Worm (Caenorhabditis elegans) whole organism, L4/young adult: Measurements from ENCODE around the gene klf-2.

Experiments used
- W03F9.2 ChIP-seq: fragments of 150-350 bp; optimal IDR thresholded peaks from 2 replicates; lab custom pipeline; 2014; ENCODE audit warnings: missing biosample characterization, missing genetic modification characterization
- dao-5 ChIP-seq: sonication (generic microtip); optimal IDR thresholded peaks from 2 replicates; lab custom pipeline; 2016; ENCODE audit warnings: missing genotype, missing genetic modification characterization, moderate library complexity, missing compliant biosample characterization
- him-1 ChIP-seq: sonication (generic microtip); optimal IDR thresholded peaks from 2 replicates; lab custom pipeline; 2016; ENCODE audit warnings: missing genotype, missing genetic modification reagents, missing genetic modification characterization, missing compliant biosample characterization

- TF ChIP-seq him-1 (tag; lab: Kevin White, UChicago) = no peak
- no peak for TF ChIP-seq dao-5
- TF ChIP-seq W03F9.2 (tag; lab: Kevin White, UChicago) = no peak
These were observed 7.4 kb downstream of the klf-2 start for ce11 chrV:20692903-20693302.
